Fruit fly (Drosophila melanogaster): Measurements from ENCODE around the gene CG4558.

The CG4558 gene

dm6 chrX:6875773-6876172 is 26.2 kb downstream of the CG4558 start:
- TF ChIP-seq CG31365 (tag; optimal IDR thresholded peaks at IDR 0.05) (no peak), CG10979 (tag; optimal IDR thresholded peaks at IDR 0.05) (no peak), CG15073 (GFP tag; optimal IDR thresholded peaks at IDR 0.05) (no peak), Dll (GFP tag; IDR thresholded peaks at IDR 0.05; ENCODE audit: partially characterized antibody) (peak; percentile 60; the same call in 2 of the 4 replicates), sr (GFP tag; IDR thresholded peaks at IDR 0.05) (no peak), CG1603 (tag; optimal IDR thresholded peaks at IDR 0.05) (peak; percentile 9), btn (GFP tag; optimal IDR thresholded peaks at IDR 0.05) (no peak), sna (GFP tag; IDR thresholded peaks at IDR 0.05; ENCODE audit: partially characterized antibody) (peak; percentile 58; the same call in 1 of the 2 replicates), inv (GFP tag; IDR thresholded peaks at IDR 0.05; ENCODE audit: partially characterized antibody) (0 out of 2 replicates have a peak, but pooled peaks have one; percentile 34), CG8765 (GFP tag; IDR thresholded peaks at IDR 0.05) (no peak), Hand (GFP tag; optimal IDR thresholded peaks at IDR 0.05) (no peak), amos (GFP tag; IDR thresholded peaks at IDR 0.05; ENCODE audit: partially characterized antibody) (peak; percentile 61), CG6175 (GFP tag; IDR thresholded peaks at IDR 0.05) (no peak), Taf1 (GFP tag; IDR thresholded peaks at IDR 0.05) (no peak), Usf (GFP tag; optimal IDR thresholded peaks at IDR 0.05) (no peak), Opbp (GFP tag; IDR thresholded peaks at IDR 0.05; ENCODE audit: partially characterized antibody) (peak; percentile 63; the same call in 2 of the 3 replicates), CG2116 (GFP tag; optimal IDR thresholded peaks at IDR 0.05) (peak; percentile 47), CG17328 (GFP tag; IDR thresholded peaks at IDR 0.05) (no peak), grn (GFP tag; optimal IDR thresholded peaks at IDR 0.05) (no peak), CG16863 (GFP tag; optimal IDR thresholded peaks at IDR 0.05) (no peak), nerfin-2 (GFP tag; IDR thresholded peaks at IDR 0.05; ENCODE audit: partially characterized antibody) (peak; percentile 23; the same call in 1 of the 2 replicates), slou (GFP tag; optimal IDR thresholded peaks at IDR 0.05) (no peak), lov (optimal IDR thresholded peaks at IDR 0.05) (no peak), lov (GFP tag; IDR thresholded peaks at IDR 0.05) (no peak), Stat92E (GFP tag; optimal IDR thresholded peaks at IDR 0.05) (no peak), knrl (GFP tag; IDR thresholded peaks at IDR 0.05; ENCODE audit: partially characterized antibody) (peak; percentile 50; the same call in 2 of the 3 replicates), Sox100B (GFP tag; optimal IDR thresholded peaks at IDR 0.05) (no peak), HLHmδ (GFP tag; optimal IDR thresholded peaks at IDR 0.05) (no peak), ewg (GFP tag; optimal IDR thresholded peaks at IDR 0.05) (no peak), Sry-δ (GFP tag; optimal IDR thresholded peaks at IDR 0.05) (peak; percentile 50), sens-2 (GFP tag; IDR thresholded peaks at IDR 0.05) (no peak), pzg (GFP tag; optimal IDR thresholded peaks at IDR 0.05) (peak; percentile 14), danr (GFP tag; IDR thresholded peaks at IDR 0.05) (no peak), Sry-β (GFP tag; optimal IDR thresholded peaks at IDR 0.05) (no peak), CG2120 (GFP tag; optimal IDR thresholded peaks at IDR 0.05) (no peak), Eip74EF (GFP tag; optimal IDR thresholded peaks at IDR 0.05) (no peak), CG7271 (tag; optimal IDR thresholded peaks at IDR 0.05) (no peak), Jarid2 (GFP tag; optimal IDR thresholded peaks at IDR 0.05) (no peak), bab2 (GFP tag; optimal IDR thresholded peaks at IDR 0.05) (no peak), HmgZ (tag; optimal IDR thresholded peaks at IDR 0.05) (no peak), ATbp (GFP tag; optimal IDR thresholded peaks at IDR 0.05) (no peak), CG15011 (GFP tag; optimal IDR thresholded peaks at IDR 0.05) (no peak), bbx (GFP tag; IDR thresholded peaks at IDR 0.05; ENCODE audit: partially characterized antibody) (peak; percentile 80), Neu2 (GFP tag; optimal IDR thresholded peaks at IDR 0.05; ENCODE audit: borderline replicate concordance) (peak; percentile 39), zfh2 (GFP tag; optimal IDR thresholded peaks at IDR 0.05) (no peak), zen2 (GFP tag; IDR thresholded peaks at IDR 0.05; ENCODE audit: partially characterized antibody) (peak; percentile 49; the same call in 1 of the 3 replicates), sens (GFP tag) (no peak), CG17186 (GFP tag; optimal IDR thresholded peaks at IDR 0.05) (no peak), shn (GFP tag; optimal IDR thresholded peaks at IDR 0.05) (no peak), Atf3 (GFP tag; optimal IDR thresholded peaks at IDR 0.05) (no peak)

Data from whole organism, embryonic.